Worm (Caenorhabditis elegans): ENCODE measurements around the gene F36H9.2.

Gene F36H9.2

DNA sequence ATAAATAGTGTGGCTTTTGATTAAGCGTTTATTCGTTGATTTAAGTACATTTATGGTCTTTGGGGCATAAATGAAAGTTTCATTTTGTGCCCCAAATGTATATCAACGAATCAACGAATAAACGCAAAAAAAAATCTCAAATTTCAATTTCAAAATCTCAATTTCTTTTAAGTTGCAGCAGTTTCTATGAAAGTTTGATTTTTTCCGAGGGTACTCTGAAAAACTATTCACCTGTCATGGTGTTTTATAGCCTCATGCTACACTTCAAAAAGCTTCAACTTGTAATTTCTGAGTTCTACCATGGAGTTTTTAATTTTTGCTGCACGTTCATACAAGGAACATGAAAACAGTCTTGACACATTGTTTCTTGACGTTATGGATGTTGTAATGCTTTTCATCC, 35.8 kb upstream of the F36H9.2 start, which contains the start of gene ZK697.1:
ZK697.1 (plus strand) TSS at position 301 of the 400 bp plus-strand sequence.
- no peak for TF ChIP-seq egl-43 (GFP tag; IDR thresholded peaks at IDR 0.05)
- no peak for TF ChIP-seq ceh-28 (tag; optimal IDR thresholded peaks at IDR 0.05)
- TF ChIP-seq ceh-62 (tag; optimal IDR thresholded peaks at IDR 0.05): no peak
- no peak for TF ChIP-seq mxl-2 (GFP tag; conservative IDR thresholded peaks at IDR 0.05)
- TF ChIP-seq F37D6.2 (tag; optimal IDR thresholded peaks at IDR 0.05): no peak
- TF ChIP-seq lin-13 (GFP tag; optimal IDR thresholded peaks at IDR 0.05): no peak
- TF ChIP-seq attf-4 (tag; optimal IDR thresholded peaks at IDR 0.05): no peak
- no peak for TF ChIP-seq duxl-1 (tag; optimal IDR thresholded peaks at IDR 0.05; ENCODE audit: poor library complexity)
- no peak for TF ChIP-seq aha-1 (tag)
- no peak for TF ChIP-seq nhr-48 (tag; optimal IDR thresholded peaks at IDR 0.05)
- TF ChIP-seq F44E2.7 (GFP tag; IDR thresholded peaks at IDR 0.05): no peak
- TF ChIP-seq F10B5.3 (tag; optimal IDR thresholded peaks at IDR 0.05): no peak
- TF ChIP-seq ama-1 (optimal IDR thresholded peaks at IDR 0.05): no peak
- no peak for TF ChIP-seq nhr-25 (tag; optimal IDR thresholded peaks at IDR 0.05; ENCODE audit: borderline replicate concordance, insufficient read depth)
- no peak for TF ChIP-seq ces-1 (GFP tag; optimal IDR thresholded peaks at IDR 0.05)
- no peak for TF ChIP-seq aly-2 (tag; optimal IDR thresholded peaks at IDR 0.05)
- TF ChIP-seq zfp-3 (GFP tag; conservative IDR thresholded peaks at IDR 0.05): no peak
- no peak for TF ChIP-seq hlh-30 (tag; optimal IDR thresholded peaks at IDR 0.05; ENCODE audit: insufficient read depth)
- TF ChIP-seq hlh-11 (tag; optimal IDR thresholded peaks at IDR 0.05): no peak
- TF ChIP-seq unc-39 (tag; optimal IDR thresholded peaks at IDR 0.05): no peak

DNA sequence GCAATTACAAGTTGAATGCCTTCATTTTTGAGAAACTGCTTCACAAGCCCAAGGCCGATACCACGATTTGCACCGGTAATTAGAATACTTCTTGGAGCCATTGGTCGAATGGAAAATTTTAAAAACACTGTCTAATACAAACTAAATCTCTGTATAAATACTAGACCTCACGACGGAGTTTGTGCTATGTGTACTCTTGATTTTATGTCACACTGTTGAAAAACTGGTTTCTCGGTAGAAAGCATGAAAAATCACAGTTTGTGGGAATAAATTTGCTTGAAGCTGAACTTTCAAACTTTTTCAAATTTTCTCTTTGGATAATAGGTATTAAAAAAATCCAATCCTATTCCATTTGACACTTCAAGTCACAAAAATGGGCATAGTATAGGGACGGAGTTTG, 32.7 kb upstream of the F36H9.2 start, which contains the start of gene ZK697.14:
ZK697.14 (minus strand) TSS at position 101 of the 400 bp plus-strand sequence.
- TF ChIP-seq ceh-28 (tag; optimal IDR thresholded peaks at IDR 0.05) (no peak), zfp-3 (GFP tag; conservative IDR thresholded peaks at IDR 0.05) (no peak)

DNA sequence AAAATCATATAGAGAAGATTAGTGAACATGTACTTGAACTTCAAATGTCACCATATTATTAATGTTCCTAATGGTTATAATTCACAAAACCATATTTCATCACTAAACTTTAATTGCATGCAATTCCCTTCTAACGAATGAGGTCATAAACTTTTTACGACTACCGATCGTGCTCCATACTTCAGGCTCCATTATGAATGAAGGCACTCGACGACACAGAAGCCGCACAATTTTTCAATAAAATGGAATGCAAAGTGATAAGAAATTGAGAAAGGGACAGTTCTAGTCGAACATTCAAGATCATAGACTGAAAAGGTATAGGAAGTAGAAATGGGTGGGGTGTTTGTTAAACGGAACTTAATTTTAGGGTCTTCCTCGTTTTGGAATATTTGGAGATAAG, 32.2 kb upstream of the F36H9.2 start:
- TF ChIP-seq nhr-102 (tag; optimal IDR thresholded peaks at IDR 0.05) (no peak), hlh-11 (tag; optimal IDR thresholded peaks at IDR 0.05) (no peak), ZK546.5 (tag; optimal IDR thresholded peaks at IDR 0.05) (no peak), unc-62 (GFP tag; optimal IDR thresholded peaks at IDR 0.05 in 1 of 2) (peak in 1 of 2 experiments; percentile 70), unc-62 (tag; optimal IDR thresholded peaks at IDR 0.05) (no peak), lin-15B (tag; optimal IDR thresholded peaks at IDR 0.05) (no peak), dve-1 (tag; optimal IDR thresholded peaks at IDR 0.05; ENCODE audit: insufficient read depth) (no peak), dmd-6 (GFP tag; IDR thresholded peaks at IDR 0.05) (peak; percentile 37; the same call in 1 of the 2 replicates), mep-1 (tag; optimal IDR thresholded peaks at IDR 0.05) (no peak), php-3 (GFP tag; IDR thresholded peaks at IDR 0.05) (0 out of 2 replicates have a peak, but pooled peaks have one; percentile 13), pqm-1 (tag; optimal IDR thresholded peaks at IDR 0.05) (peak; percentile 55), tag-97 (GFP tag; IDR thresholded peaks at IDR 0.05) (no peak)

DNA sequence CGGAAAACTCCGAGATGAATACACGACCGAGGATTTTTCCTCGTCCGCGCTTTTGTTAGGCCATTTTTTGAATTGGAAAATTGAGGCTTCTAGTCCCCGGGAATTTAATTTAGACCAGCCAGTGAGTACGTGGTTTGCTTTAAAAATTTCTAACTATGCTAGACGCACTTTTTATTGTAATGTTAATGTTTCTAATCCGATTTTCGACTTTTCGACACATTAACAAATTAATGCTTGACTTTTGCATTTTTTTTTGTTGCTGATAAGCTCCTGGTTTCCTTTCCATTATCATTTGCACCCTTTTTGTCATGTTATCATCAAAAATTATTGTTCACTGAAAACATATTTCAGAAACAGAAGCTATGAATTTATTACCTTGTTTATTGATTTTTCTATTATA, 31.4 kb upstream of the F36H9.2 start, which contains the start of gene clec-204:
clec-204 (plus strand) TSS at position 301 of the 400 bp plus-strand sequence.
- TF ChIP-seq nhr-102 (tag; optimal IDR thresholded peaks at IDR 0.05) (no peak), daf-12 (tag; optimal IDR thresholded peaks at IDR 0.05) (no peak), unc-62 (GFP tag; optimal IDR thresholded peaks at IDR 0.05 in 1 of 2) (no peak), unc-62 (tag; optimal IDR thresholded peaks at IDR 0.05) (no peak), egl-27 (tag; optimal IDR thresholded peaks at IDR 0.05) (no peak), pqm-1 (tag; optimal IDR thresholded peaks at IDR 0.05) (peak; percentile 55), unc-39 (tag; optimal IDR thresholded peaks at IDR 0.05) (no peak), aha-1 (tag) (peak; percentile 23), duxl-1 (tag; optimal IDR thresholded peaks at IDR 0.05; ENCODE audit: poor library complexity) (no peak), snpc-1.2 (GFP tag; IDR thresholded peaks at IDR 0.05) (no peak), lir-3 (tag; optimal IDR thresholded peaks at IDR 0.05) (no peak), nhr-11 (tag; optimal IDR thresholded peaks at IDR 0.05) (no peak), ceh-44 (GFP tag; IDR thresholded peaks at IDR 0.05) (no peak), lin-13 (GFP tag; optimal IDR thresholded peaks at IDR 0.05) (no peak), dpl-1 (GFP tag; optimal IDR thresholded peaks at IDR 0.05) (no peak), arid-1 (GFP tag; conservative IDR thresholded peaks at IDR 0.05) (no peak), lin-38 (GFP tag; IDR thresholded peaks at IDR 0.05) (no peak)
